Fruit fly (Drosophila melanogaster) whole organism, embryonic: Measurements from ENCODE around the gene CG45488.

Source experiments
- Abd-B ChIP-seq: fragments of 200-800 bp; sonication (Bioruptor generic); optimal IDR thresholded peaks from 2 replicates; lab custom pipeline; 2018; ENCODE audit warnings: missing biosample characterization, mild to moderate bottlenecking, missing genetic modification characterization, moderate library complexity
- Blimp-1 ChIP-seq: fragments of 200-800 bp; sonication (Bioruptor generic); optimal IDR thresholded peaks from 3 replicates; lab custom pipeline; 2018; ENCODE audit warnings: missing biosample characterization, missing genetic modification characterization, mild to moderate bottlenecking, moderate library complexity, missing genetic modification reagents
- CG10267 ChIP-seq: fragments of 200-800 bp; sonication (Bioruptor generic); optimal IDR thresholded peaks from 2 replicates; lab custom pipeline; 2018; ENCODE audit warnings: missing biosample characterization, mild to moderate bottlenecking, missing genetic modification characterization, moderate library complexity
- CG1233 ChIP-seq: fragments of 200-800 bp; sonication (Bioruptor generic); optimal IDR thresholded peaks from 4 replicates; lab custom pipeline; 2018; ENCODE audit warnings: missing biosample characterization, mild to moderate bottlenecking, missing genetic modification characterization
- CG13424 ChIP-seq: fragments of 200-800 bp; sonication (Bioruptor generic); optimal IDR thresholded peaks from 2 replicates; lab custom pipeline; 2019; ENCODE audit warnings: missing biosample characterization, mild to moderate bottlenecking, missing genetic modification characterization, moderate library complexity
- CG15601 ChIP-seq: fragments of 200-800 bp; sonication (Bioruptor generic); optimal IDR thresholded peaks from 3 replicates; lab custom pipeline; 2019; ENCODE audit warnings: missing biosample characterization, mild to moderate bottlenecking, missing genetic modification characterization, moderate library complexity
- CG16815 ChIP-seq: fragments of 200-800 bp; sonication (Bioruptor generic); optimal IDR thresholded peaks from 3 replicates; lab custom pipeline; 2017; ENCODE audit warnings: missing biosample characterization, mild to moderate bottlenecking, missing genetic modification characterization
- CG18262 ChIP-seq: fragments of 200-800 bp; optimal IDR thresholded peaks from 3 replicates; lab custom pipeline; 2019; ENCODE audit warnings: missing biosample characterization, mild to moderate bottlenecking, missing genetic modification characterization, moderate library complexity
- CG2889 ChIP-seq: fragments of 200-800 bp; sonication (Bioruptor generic); IDR thresholded peaks from 3 replicates; pipeline ENCODE4 v1.3.6; 2022; ENCODE audit warnings: missing biosample characterization, missing genetic modification characterization
- CG30403 ChIP-seq: fragments of 200-800 bp; sonication (Bioruptor generic); optimal IDR thresholded peaks from 3 replicates; lab custom pipeline; 2016; ENCODE audit warnings: missing biosample characterization, missing genetic modification characterization
- CG43689 ChIP-seq: fragments of 200-800 bp; sonication (Bioruptor generic); IDR thresholded peaks from 2 replicates; pipeline ENCODE4 v1.3.6; 2022; ENCODE audit warnings: missing biosample characterization, missing genetic modification characterization
- CG4820 ChIP-seq: fragments of 200-800 bp; sonication (Bioruptor generic); optimal IDR thresholded peaks from 3 replicates; lab custom pipeline; 2016; ENCODE audit warnings: missing biosample characterization, missing genetic modification characterization
- CG6254 ChIP-seq: fragments of 200-800 bp; sonication (Bioruptor generic); optimal IDR thresholded peaks from 3 replicates; lab custom pipeline; 2017; ENCODE audit warnings: mild to moderate bottlenecking, missing biosample characterization, missing genetic modification reagents, missing genetic modification characterization
- CG6654 ChIP-seq: fragments of 200-800 bp; sonication (Bioruptor generic); optimal IDR thresholded peaks from 2 replicates; lab custom pipeline; 2017; ENCODE audit warnings: missing biosample characterization, mild to moderate bottlenecking, missing genetic modification characterization
- CG7357 ChIP-seq: fragments of 200-800 bp; sonication (Bioruptor generic); IDR thresholded peaks from 3 replicates; pipeline ENCODE4 v1.3.6; 2022; ENCODE audit warnings: missing biosample characterization, missing genetic modification characterization
- CG8944 ChIP-seq: fragments of 200-800 bp; sonication (Bioruptor generic); optimal IDR thresholded peaks from 3 replicates; lab custom pipeline; 2016; ENCODE audit warnings: missing biosample characterization, missing genetic modification characterization
- CG9437 ChIP-seq: fragments of 200-800 bp; sonication (Bioruptor generic); optimal IDR thresholded peaks from 2 replicates; lab custom pipeline; 2018; ENCODE audit warnings: missing biosample characterization, mild to moderate bottlenecking, missing genetic modification characterization
- CHES-1-like ChIP-seq: fragments of 200-800 bp; sonication (Bioruptor generic); optimal IDR thresholded peaks from 2 replicates; lab custom pipeline; 2016; ENCODE audit warnings: missing biosample characterization, missing genetic modification characterization
- D ChIP-seq, 2 experiments: fragments of 200-800 bp in 1 of 2; fragments of >200 bp in 1 of 2; sonication (Bioruptor generic) in 1 of 2; optimal IDR thresholded peaks; 2 replicates in 1 of 2; 3 replicates in 1 of 2; lab custom pipeline; 2017; ENCODE audit warnings: mild to moderate bottlenecking in 1 of 2, missing biosample characterization in 1 of 2, missing genetic modification characterization in 1 of 2, missing genetic modification reagents in 1 of 2
- Dip2 ChIP-seq: fragments of 200-800 bp; sonication (Bioruptor generic); IDR thresholded peaks from 2 replicates; pipeline ENCODE4 v1.3.6; 2022; ENCODE audit warnings: missing biosample characterization, missing genetic modification characterization
- Doc3 ChIP-seq: fragments of 200-800 bp; sonication (Bioruptor generic); IDR thresholded peaks from 3 replicates; pipeline ENCODE4 v1.3.6; 2022; ENCODE audit warnings: missing biosample characterization, missing genetic modification characterization; ENCODE audit not compliant: partially characterized antibody
- E2f1 ChIP-seq: fragments of 200-800 bp; sonication (Bioruptor generic); IDR thresholded peaks from 2 replicates; pipeline ENCODE4 v1.3.6; 2022; ENCODE audit warnings: missing biosample characterization, missing genetic modification characterization
- Meics ChIP-seq: fragments of 200-800 bp; sonication (Bioruptor generic); optimal IDR thresholded peaks from 2 replicates; lab custom pipeline; 2017; ENCODE audit warnings: missing biosample characterization, mild to moderate bottlenecking, missing genetic modification characterization
- Nf-YB ChIP-seq: fragments of 200-800 bp; sonication (Bioruptor generic); optimal IDR thresholded peaks from 3 replicates; lab custom pipeline; 2019; ENCODE audit warnings: missing biosample characterization, mild to moderate bottlenecking, missing genetic modification characterization, moderate library complexity
- NfI ChIP-seq: fragments of 200-800 bp; sonication (Bioruptor generic); optimal IDR thresholded peaks from 3 replicates; lab custom pipeline; 2018; ENCODE audit warnings: missing biosample characterization, mild to moderate bottlenecking, missing genetic modification characterization, moderate library complexity
- Ptx1 ChIP-seq: fragments of 200-800 bp; sonication (Bioruptor generic); IDR thresholded peaks from 2 replicates; pipeline ENCODE4 v1.3.6; 2022; ENCODE audit warnings: missing biosample characterization, missing genetic modification characterization
- Sox102F ChIP-seq: fragments of 200-800 bp; sonication (Bioruptor generic); optimal IDR thresholded peaks from 2 replicates; lab custom pipeline; 2018; ENCODE audit warnings: missing biosample characterization, mild to moderate bottlenecking, missing genetic modification characterization, moderate library complexity
- Tbp ChIP-seq: fragments of >200 bp; optimal IDR thresholded peaks from 2 replicates; lab custom pipeline; 2018; ENCODE audit warnings: missing biosample characterization, missing genetic modification characterization
- Trl ChIP-seq, 3 experiments: fragments of >200 bp in 2 of 3; fragments of 200-800 bp in 1 of 3; sonication (Bioruptor generic) in 1 of 3; optimal IDR thresholded peaks; 2 replicates in 1 of 3; 3 replicates in 2 of 3; lab custom pipeline; 2016 to 2017; ENCODE audit warnings: missing biosample characterization in 1 of 3, missing genetic modification characterization in 1 of 3
- Xrp1 ChIP-seq: fragments of 200-800 bp; sonication (Bioruptor generic); IDR thresholded peaks from 2 replicates; pipeline ENCODE4 v1.3.6; 2022; ENCODE audit warnings: missing biosample characterization, missing genetic modification characterization
- bigmax ChIP-seq: fragments of 200-800 bp; sonication (Bioruptor generic); optimal IDR thresholded peaks from 2 replicates; lab custom pipeline; 2018; ENCODE audit warnings: missing biosample characterization, mild to moderate bottlenecking, missing genetic modification characterization
- bsh ChIP-seq, 2 experiments: fragments of 200-800 bp; sonication (Bioruptor generic); optimal IDR thresholded peaks; 2 replicates each; lab custom pipeline; 2017 to 2018; ENCODE audit warnings: mild to moderate bottlenecking in 2 of 2, missing biosample characterization in 2 of 2, missing genetic modification characterization in 2 of 2, moderate library complexity in 1 of 2
- fd96Cb ChIP-seq: fragments of 200-800 bp; sonication (Bioruptor generic); optimal IDR thresholded peaks from 2 replicates; lab custom pipeline; 2018; ENCODE audit warnings: missing biosample characterization, mild to moderate bottlenecking, missing genetic modification characterization, moderate library complexity
- fru ChIP-seq: fragments of >200 bp; optimal IDR thresholded peaks from 2 replicates; lab custom pipeline; 2017
- lilli ChIP-seq: fragments of 200-800 bp; sonication (Bioruptor generic); optimal IDR thresholded peaks from 3 replicates; lab custom pipeline; 2016; ENCODE audit warnings: missing biosample characterization, missing genetic modification characterization
- mld ChIP-seq: fragments of 200-800 bp; sonication (Bioruptor generic); IDR thresholded peaks from 3 replicates; pipeline ENCODE4 v1.3.6; 2022; ENCODE audit warnings: missing biosample characterization, missing genetic modification characterization; ENCODE audit not compliant: partially characterized antibody
- nerfin-2 ChIP-seq: fragments of 200-800 bp; sonication (Bioruptor generic); IDR thresholded peaks from 2 replicates; pipeline ENCODE4 v1.3.6; 2022; ENCODE audit warnings: missing biosample characterization, missing genetic modification characterization; ENCODE audit not compliant: partially characterized antibody
- otp ChIP-seq: fragments of 200-800 bp; sonication (Bioruptor generic); IDR thresholded peaks from 3 replicates; pipeline ENCODE4, ENCODE4 v1.3.6; 2022; ENCODE audit warnings: missing biosample characterization, missing genetic modification characterization
- p53 ChIP-seq: fragments of 200-800 bp; sonication (Bioruptor generic); optimal IDR thresholded peaks from 2 replicates; lab custom pipeline; 2016; ENCODE audit warnings: missing biosample characterization, missing genetic modification characterization
- phol ChIP-seq: fragments of 200-800 bp; sonication (Bioruptor generic); optimal IDR thresholded peaks from 3 replicates; lab custom pipeline; 2018; ENCODE audit warnings: missing biosample characterization, mild to moderate bottlenecking, missing genetic modification characterization, moderate library complexity
- psq ChIP-seq: fragments of 200-800 bp; sonication (Bioruptor generic); optimal IDR thresholded peaks from 2 replicates; lab custom pipeline; 2017; ENCODE audit warnings: missing biosample characterization, missing genetic modification characterization
- sqz ChIP-seq: fragments of 200-800 bp; sonication (Bioruptor generic); optimal IDR thresholded peaks from 3 replicates; lab custom pipeline; 2018; ENCODE audit warnings: missing biosample characterization, mild to moderate bottlenecking, missing genetic modification characterization
- tll ChIP-seq, 2 experiments: fragments of 200-800 bp in 1 of 2; fragments of >200 bp in 1 of 2; sonication (Bioruptor generic) in 1 of 2; optimal IDR thresholded peaks; 2 replicates each; lab custom pipeline; 2017 to 2019; ENCODE audit warnings: missing biosample characterization in 2 of 2, missing genetic modification characterization in 2 of 2, mild to moderate bottlenecking in 1 of 2, moderate library complexity in 1 of 2
- tup ChIP-seq: fragments of 200-800 bp; sonication (Bioruptor generic); optimal IDR thresholded peaks from 2 replicates; lab custom pipeline; 2016; ENCODE audit warnings: missing biosample characterization, mild to moderate bottlenecking, missing genetic modification characterization, moderate library complexity
- zen ChIP-seq: fragments of 200-800 bp; sonication (Bioruptor generic); optimal IDR thresholded peaks from 3 replicates; lab custom pipeline; 2018; ENCODE audit warnings: missing biosample characterization, mild to moderate bottlenecking, missing genetic modification characterization, moderate library complexity

The CG45488 gene

DNA sequence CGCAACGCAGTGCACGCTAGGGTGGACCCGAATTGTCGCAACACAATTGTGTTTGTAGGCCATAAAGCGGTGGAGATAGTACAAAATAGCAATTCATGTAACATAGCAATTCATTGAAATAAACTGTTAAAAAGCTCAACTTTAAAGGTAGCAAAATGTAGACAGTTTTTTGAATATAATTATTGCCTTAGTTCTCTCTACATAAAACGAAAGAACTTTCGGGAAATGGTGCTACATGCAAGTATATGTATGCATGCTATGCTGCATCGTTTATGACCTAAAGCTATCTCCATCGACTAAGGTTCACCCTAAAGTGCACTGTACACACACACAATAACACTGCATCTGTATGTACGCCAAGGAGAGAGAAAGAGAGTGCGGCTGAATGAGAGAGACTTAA, 45.2 kb downstream of the CG45488 start (continued):
- TF ChIP-seq Abd-B (GFP tag; lab: Kevin White, UChicago) = no peak
- TF ChIP-seq tup (GFP tag; lab: Kevin White, UChicago) = no peak
- no peak for TF ChIP-seq CG8944 (GFP tag; lab: Kevin White, UChicago)
- TF ChIP-seq phol = peak; percentile 54
- TF ChIP-seq bigmax (GFP tag; lab: Kevin White, UChicago) = no peak
- TF ChIP-seq fru (lab: Kevin White, UChicago) = no peak
- no peak for TF ChIP-seq p53 (GFP tag; lab: Kevin White, UChicago)
- no peak for TF ChIP-seq Doc3 (GFP tag; lab: Robert Waterston, UW)
- no peak for TF ChIP-seq psq
- TF ChIP-seq fd96Cb (tag; lab: Kevin White, UChicago) = peak; percentile 30
- TF ChIP-seq CG13424 (tag; lab: Kevin White, UChicago) = peak; percentile 22
- TF ChIP-seq CG15601 (tag; lab: Kevin White, UChicago) = peak; percentile 27
- TF ChIP-seq Ptx1 (GFP tag; lab: Robert Waterston, UW) = no peak
- no peak for TF ChIP-seq Tbp (GFP tag; lab: Kevin White, UChicago)
- TF ChIP-seq Trl (optimal IDR thresholded peaks at IDR 0.05; lab: Kevin White, UChicago) = no peak
- TF ChIP-seq Trl (GFP tag; optimal IDR thresholded peaks at IDR 0.05; lab: Kevin White, UChicago) = no peak
- TF ChIP-seq Xrp1 (GFP tag; lab: Robert Waterston, UW) = peak; percentile 37; the same call in 1 of the 2 replicates
- TF ChIP-seq CG43689 (GFP tag; lab: Robert Waterston, UW) = no peak
- peak; percentile 61 for TF ChIP-seq Sox102F (GFP tag; lab: Kevin White, UChicago)
- no peak for TF ChIP-seq otp (GFP tag; lab: Robert Waterston, UW)
- no peak for TF ChIP-seq Dip2 (GFP tag; lab: Robert Waterston, UW)
- no peak for TF ChIP-seq CG16815 (GFP tag; lab: Kevin White, UChicago)
- TF ChIP-seq bsh (GFP tag; optimal IDR thresholded peaks at IDR 0.05; lab: Kevin White, UChicago) = peak; percentile 56 to 94
- no peak for TF ChIP-seq zen (tag; lab: Kevin White, UChicago)
- no peak for TF ChIP-seq CG1233 (GFP tag; lab: Kevin White, UChicago)
- TF ChIP-seq CG7357 (GFP tag; lab: Robert Waterston, UW) = 0 out of 3 replicates have a peak, but pooled peaks have one; percentile 9
- TF ChIP-seq NfI (GFP tag; lab: Kevin White, UChicago) = peak; percentile 20
- peak; percentile 11 for TF ChIP-seq Meics
- TF ChIP-seq E2f1 (GFP tag; lab: Robert Waterston, UW) = no peak
- peak; percentile 26 for TF ChIP-seq CG10267 (tag; lab: Kevin White, UChicago)
- TF ChIP-seq nerfin-2 (GFP tag; lab: Robert Waterston, UW) = no peak
- peak; percentile 56 for TF ChIP-seq Blimp-1 (GFP tag; lab: Kevin White, UChicago)
- peak; percentile 7 for TF ChIP-seq CG4820 (GFP tag; lab: Kevin White, UChicago)
- TF ChIP-seq mld = no peak
- peak; percentile 45 for TF ChIP-seq CG6254
- TF ChIP-seq Nf-YB (GFP tag; lab: Kevin White, UChicago) = peak; percentile 27
- TF ChIP-seq CG9437 = peak; percentile 27
- no peak for TF ChIP-seq sqz (GFP tag; lab: Kevin White, UChicago)
- TF ChIP-seq CG6654 (GFP tag; lab: Kevin White, UChicago) = peak; percentile 10
- TF ChIP-seq CG2889 = no peak
- peak; percentile 21 for TF ChIP-seq CG30403 (GFP tag; lab: Kevin White, UChicago)
- TF ChIP-seq D (optimal IDR thresholded peaks at IDR 0.05; lab: Kevin White, UChicago) = no peak
- peak; percentile 28 for TF ChIP-seq D (GFP tag; optimal IDR thresholded peaks at IDR 0.05; lab: Kevin White, UChicago)
- peak; percentile 56 for TF ChIP-seq CG18262 (tag; lab: Kevin White, UChicago)
- no peak for TF ChIP-seq lilli (GFP tag; lab: Kevin White, UChicago)
- TF ChIP-seq CHES-1-like (GFP tag; lab: Kevin White, UChicago) = no peak
- no peak for TF ChIP-seq tll (GFP tag; optimal IDR thresholded peaks at IDR 0.05; lab: Kevin White, UChicago)
